Worm (Caenorhabditis elegans) whole organism, L3 larva: ENCODE measurements around the gene cri-3.

ENCODE experiments used
- R02D3.7 ChIP-seq: fragments of 150-350 bp; optimal IDR thresholded peaks from 2 replicates; lab custom pipeline; 2014; ENCODE audit warnings: missing biosample characterization, missing genetic modification characterization
- aly-2 ChIP-seq: fragments of 150-350 bp; optimal IDR thresholded peaks from 2 replicates; lab custom pipeline; 2014; ENCODE audit warnings: missing biosample characterization, missing genetic modification characterization
- ama-1 ChIP-seq: fragments of 150-350 bp; optimal IDR thresholded peaks from 2 replicates; lab custom pipeline; 2018
- ceh-82 ChIP-seq: fragments of 150-350 bp; optimal IDR thresholded peaks from 2 replicates; lab custom pipeline; 2014; ENCODE audit warnings: missing biosample characterization, missing genetic modification characterization
- ceh-9 ChIP-seq: sonication (generic microtip); optimal IDR thresholded peaks from 2 replicates; lab custom pipeline; 2018; ENCODE audit warnings: missing biosample characterization, missing genetic modification characterization
- daf-12 ChIP-seq: fragments of 150-350 bp; optimal IDR thresholded peaks from 2 replicates; lab custom pipeline; 2014; ENCODE audit warnings: missing biosample characterization, missing genetic modification reagents, missing genetic modification characterization
- egl-5 ChIP-seq: fragments of 150-350 bp; optimal IDR thresholded peaks from 2 replicates; lab custom pipeline; 2017; ENCODE audit warnings: missing biosample characterization, missing genetic modification reagents, missing genetic modification characterization, inconsistent platforms
- elt-3 ChIP-seq, 3 experiments: fragments of 150-350 bp in 1 of 3; sonication (generic microtip) in 2 of 3; optimal IDR thresholded peaks; 2 replicates in 2 of 3; 4 replicates in 1 of 3; lab custom pipeline; 2014 to 2017; ENCODE audit warnings: missing biosample characterization in 3 of 3, missing genetic modification characterization in 3 of 3
- fkh-10 ChIP-seq: sonication (generic microtip); optimal IDR thresholded peaks from 2 replicates; lab custom pipeline; 2017; ENCODE audit warnings: missing biosample characterization, missing genetic modification reagents, missing genetic modification characterization
- fkh-2 ChIP-seq: fragments of 150-350 bp; optimal IDR thresholded peaks from 2 replicates; lab custom pipeline; 2014; ENCODE audit warnings: missing biosample characterization, missing genetic modification reagents, missing genetic modification characterization
- fos-1 ChIP-seq: fragments of 150-350 bp; optimal IDR thresholded peaks from 2 replicates; lab custom pipeline; 2014; ENCODE audit warnings: missing biosample characterization, missing genetic modification characterization
- jun-1 ChIP-seq: fragments of 150-350 bp; optimal IDR thresholded peaks from 2 replicates; lab custom pipeline; 2014; ENCODE audit warnings: missing biosample characterization, missing genetic modification reagents, missing genetic modification characterization
- lin-15B ChIP-seq: fragments of 150-350 bp; optimal IDR thresholded peaks from 2 replicates; lab custom pipeline; 2014; ENCODE audit warnings: missing biosample characterization, missing genetic modification characterization
- lin-39 ChIP-seq: fragments of 150-350 bp; optimal IDR thresholded peaks from 2 replicates; lab custom pipeline; 2018; ENCODE audit warnings: missing biosample characterization, missing genetic modification reagents, missing genetic modification characterization
- mdl-1 ChIP-seq: fragments of 150-350 bp; optimal IDR thresholded peaks from 2 replicates; lab custom pipeline; 2014; ENCODE audit warnings: missing biosample characterization, missing genetic modification characterization
- mml-1 ChIP-seq: fragments of 150-350 bp; sonication (generic microtip); optimal IDR thresholded peaks from 3 replicates; lab custom pipeline; 2014; ENCODE audit warnings: missing biosample characterization, missing genetic modification characterization
- nfya-1 ChIP-seq: sonication (generic microtip); optimal IDR thresholded peaks from 2 replicates; lab custom pipeline; 2017; ENCODE audit warnings: missing genetic modification characterization, mild to moderate bottlenecking, missing compliant biosample characterization, antibody characterized with exemption, moderate library complexity; ENCODE audit not compliant: insufficient read depth
- nhr-12 ChIP-seq: fragments of 150-350 bp; optimal IDR thresholded peaks from 2 replicates; lab custom pipeline; 2014; ENCODE audit warnings: missing biosample characterization, missing genetic modification characterization
- nhr-25 ChIP-seq: sonication (generic microtip); optimal IDR thresholded peaks from 2 replicates; lab custom pipeline; 2017; ENCODE audit warnings: missing biosample characterization, missing genetic modification characterization
- nhr-28 ChIP-seq: fragments of 150-350 bp; optimal IDR thresholded peaks from 2 replicates; lab custom pipeline; 2014; ENCODE audit warnings: missing biosample characterization, missing genetic modification characterization
- nhr-43 ChIP-seq: sonication (generic microtip); optimal IDR thresholded peaks from 2 replicates; lab custom pipeline; 2016; ENCODE audit warnings: mild to moderate bottlenecking, missing genetic modification characterization, missing compliant biosample characterization; ENCODE audit not compliant: poor library complexity, severe bottlenecking
- nhr-67 ChIP-seq: fragments of 150-350 bp; optimal IDR thresholded peaks from 2 replicates; lab custom pipeline; 2014; ENCODE audit warnings: missing biosample characterization, missing genetic modification characterization
- nhr-76 ChIP-seq: fragments of 150-350 bp; sonication (generic microtip); optimal IDR thresholded peaks from 5 replicates; lab custom pipeline; 2014; ENCODE audit warnings: missing biosample characterization, missing genetic modification characterization
- pha-4 ChIP-seq: fragments of 150-350 bp; optimal IDR thresholded peaks from 2 replicates; lab custom pipeline; 2014; ENCODE audit warnings: missing biosample characterization, missing genetic modification reagents, missing genetic modification characterization
- sea-2 ChIP-seq: fragments of 150-350 bp; sonication (generic microtip); optimal IDR thresholded peaks from 4 replicates; lab custom pipeline; 2014; ENCODE audit warnings: missing biosample characterization, missing genetic modification reagents, missing genetic modification characterization
- skn-1 ChIP-seq: fragments of 150-350 bp; optimal IDR thresholded peaks from 2 replicates; lab custom pipeline; 2014; ENCODE audit warnings: missing biosample characterization, missing genetic modification characterization
- snpc-4 ChIP-seq: fragments of 150-350 bp; optimal IDR thresholded peaks from 2 replicates; lab custom pipeline; 2014; ENCODE audit warnings: missing biosample characterization, missing genetic modification characterization
- tbx-2 ChIP-seq: sonication (generic microtip); optimal IDR thresholded peaks from 2 replicates; lab custom pipeline; 2016; ENCODE audit warnings: mild to moderate bottlenecking, missing genetic modification characterization, missing compliant biosample characterization
- unc-39 ChIP-seq: sonication (generic microtip); optimal IDR thresholded peaks from 4 replicates; lab custom pipeline; 2017; ENCODE audit warnings: missing biosample characterization, missing genetic modification characterization
- ztf-11 ChIP-seq: fragments of 150-350 bp; optimal IDR thresholded peaks from 2 replicates; lab custom pipeline; 2014; ENCODE audit warnings: missing biosample characterization, missing genetic modification characterization

cri-3 gene

ce11 chrIII:3405535-3405934 lies 9.4 kb downstream of the cri-3 start, which contains the start of gene golg-4:
golg-4 (plus strand) TSS chrIII:3405568.
- no peak for TF ChIP-seq sea-2
- TF ChIP-seq nhr-12 (tag; lab: Kevin White, UChicago) = no peak
- no peak for TF ChIP-seq nhr-43 (tag; lab: Kevin White, UChicago)
- no peak for TF ChIP-seq ztf-11 (tag; lab: Kevin White, UChicago)
- TF ChIP-seq elt-3 (tag; optimal IDR thresholded peaks at IDR 0.05; lab: Kevin White, UChicago) = no peak
- peak; percentile 54 for TF ChIP-seq ama-1 (lab: Kevin White, UChicago)
- TF ChIP-seq nhr-76 = no peak

- TF ChIP-seq fos-1 (tag; lab: Kevin White, UChicago) (no peak), unc-39 (no peak), nfya-1 (tag; lab: Kevin White, UChicago) (no peak), lin-39 (no peak), nhr-43 (tag; lab: Kevin White, UChicago) (no peak), tbx-2 (no peak), fkh-2 (tag; lab: Kevin White, UChicago) (no peak), nhr-67 (no peak), pha-4 (tag; lab: Kevin White, UChicago) (no peak), aly-2 (no peak), R02D3.7 (tag; lab: Kevin White, UChicago) (no peak)
Observed at ce11 chrIII:3413437-3413836, 17.3 kb downstream of the cri-3 start.

DNA sequence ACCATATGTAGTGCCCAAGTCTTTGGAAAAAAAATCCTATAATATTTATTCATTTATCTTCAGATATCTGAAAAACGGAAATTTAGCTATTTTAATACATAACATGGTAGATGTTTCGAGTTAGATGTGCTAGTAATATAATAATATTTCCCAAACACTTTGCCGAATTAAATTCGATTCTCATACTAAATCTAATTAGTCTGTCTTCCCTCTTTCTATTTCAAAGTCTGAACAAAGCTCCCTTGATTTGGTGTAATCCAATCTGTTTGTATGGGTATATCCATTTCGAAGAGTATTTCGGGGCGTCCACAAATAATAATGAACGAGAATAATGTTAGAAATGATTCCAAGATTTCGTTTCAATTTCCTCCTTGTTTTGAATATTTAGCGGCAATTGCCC lies 18.3 kb downstream of the cri-3 start:
- no peak for TF ChIP-seq mml-1 (tag; lab: Kevin White, UChicago)
- no peak for TF ChIP-seq elt-3 (tag; optimal IDR thresholded peaks at IDR 0.05; lab: Kevin White, UChicago)
- TF ChIP-seq skn-1 (tag; lab: Kevin White, UChicago) = no peak
- TF ChIP-seq pha-4 (tag; lab: Kevin White, UChicago) = no peak
- no peak for TF ChIP-seq egl-5
- TF ChIP-seq jun-1 (tag; lab: Kevin White, UChicago) = no peak
- TF ChIP-seq unc-39 = no peak
- no peak for TF ChIP-seq daf-12
- no peak for TF ChIP-seq nhr-25 (tag; lab: Kevin White, UChicago)
- no peak for TF ChIP-seq fos-1 (tag; lab: Kevin White, UChicago)
- no peak for TF ChIP-seq lin-39
- TF ChIP-seq lin-15B (tag; lab: Kevin White, UChicago) = no peak
- TF ChIP-seq fkh-10 (GFP tag; lab: Kevin White, UChicago) = no peak
- no peak for TF ChIP-seq aly-2
- TF ChIP-seq nfya-1 (tag; lab: Kevin White, UChicago) = no peak
- TF ChIP-seq mdl-1 (tag; lab: Kevin White, UChicago) = no peak
- TF ChIP-seq snpc-4 (tag; lab: Kevin White, UChicago) = no peak

- no peak for TF ChIP-seq lin-15B (tag; lab: Kevin White, UChicago)
- TF ChIP-seq nfya-1 (tag; lab: Kevin White, UChicago) = peak; percentile 87
Observed at ce11 chrIII:3417453-3417852, 21.3 kb downstream of the cri-3 start.

ce11 chrIII:3418906-3419305 lies 22.8 kb downstream of the cri-3 start:
- TF ChIP-seq nfya-1 (tag; lab: Kevin White, UChicago) = peak; percentile 97
- no peak for TF ChIP-seq skn-1 (tag; lab: Kevin White, UChicago)
- TF ChIP-seq nhr-12 (tag; lab: Kevin White, UChicago) = no peak

- no peak for TF ChIP-seq ceh-9 (tag; lab: Kevin White, UChicago)
- no peak for TF ChIP-seq nhr-12 (tag; lab: Kevin White, UChicago)
- no peak for TF ChIP-seq egl-5
- TF ChIP-seq ceh-82 (tag; lab: Kevin White, UChicago) = no peak
- TF ChIP-seq ama-1 (lab: Kevin White, UChicago) = no peak
- no peak for TF ChIP-seq fkh-2 (tag; lab: Kevin White, UChicago)
- no peak for TF ChIP-seq nhr-28 (tag; lab: Kevin White, UChicago)
- no peak for TF ChIP-seq mml-1 (tag; lab: Kevin White, UChicago)
Observed at ce11 chrIII:3423924-3424323, 27.8 kb downstream of the cri-3 start.
